Worm (Caenorhabditis elegans) whole organism, midembryonic: ENCODE results near the gene C56C10.7.

Experiments
- flt-1 ChIP-seq: fragments of 200-800 bp; sonication (Bioruptor generic); IDR thresholded peaks from 2 replicates; pipeline ENCODE4 v1.3.6; 2022; ENCODE audit warnings: missing genetic modification characterization, missing compliant biosample characterization
- klf-2 ChIP-seq: fragments of 200-800 bp; sonication (Bioruptor generic); conservative IDR thresholded peaks from 2 replicates; pipeline ENCODE4 v1.3.6; 2022; ENCODE audit warnings: missing genetic modification reagents, missing genetic modification characterization, missing compliant biosample characterization
- tab-1 ChIP-seq: fragments of 200-800 bp; sonication (Bioruptor generic); IDR thresholded peaks from 2 replicates; pipeline ENCODE4 v1.3.6; 2022; ENCODE audit warnings: missing genetic modification characterization, missing compliant biosample characterization
- ztf-29 ChIP-seq: fragments of 200-800 bp; sonication (Bioruptor generic); IDR thresholded peaks from 2 replicates; pipeline ENCODE4 v1.3.6; 2022; ENCODE audit warnings: missing genetic modification reagents, missing genetic modification characterization, missing compliant biosample characterization

- no peak for TF ChIP-seq flt-1 (GFP tag; lab: Robert Waterston, UW)
- TF ChIP-seq klf-2 (GFP tag; lab: Robert Waterston, UW): no peak
- TF ChIP-seq tab-1 (GFP tag; lab: Robert Waterston, UW): no peak
- TF ChIP-seq ztf-29 (GFP tag; lab: Robert Waterston, UW): no peak
Measured at ce11 chrII:6631995-6632394, 44.6 kb upstream of the C56C10.7 start.
